Worm (Caenorhabditis elegans) whole organism, L2 larva: ENCODE results near the gene Y71H2AR.2.

ENCODE experiments used
- C34F6.9 ChIP-seq: fragments of 150-350 bp; optimal IDR thresholded peaks from 2 replicates; lab custom pipeline; 2014; ENCODE audit warnings: missing biosample characterization, missing genetic modification characterization
- F13H6.1 ChIP-seq: sonication (generic microtip); optimal IDR thresholded peaks from 2 replicates; lab custom pipeline; 2016; ENCODE audit warnings: missing genetic modification characterization, missing compliant biosample characterization
- Y55F3AM.14 ChIP-seq: fragments of 200-800 bp; sonication (Bioruptor generic); optimal IDR thresholded peaks from 2 replicates; lab custom pipeline; 2018; ENCODE audit warnings: mild to moderate bottlenecking, missing genetic modification characterization, missing compliant biosample characterization
- ZK546.5 ChIP-seq: sonication (generic microtip); optimal IDR thresholded peaks from 2 replicates; lab custom pipeline; 2017; ENCODE audit warnings: missing biosample characterization, missing genetic modification characterization
- aly-2 ChIP-seq: fragments of 150-350 bp; optimal IDR thresholded peaks from 2 replicates; lab custom pipeline; 2014; ENCODE audit warnings: missing biosample characterization, missing genetic modification characterization
- ama-1 ChIP-seq: fragments of 150-350 bp; optimal IDR thresholded peaks from 2 replicates; lab custom pipeline; 2018; ENCODE audit warnings: inconsistent platforms
- blmp-1 ChIP-seq: sonication (generic microtip); optimal IDR thresholded peaks from 2 replicates; lab custom pipeline; 2017; ENCODE audit warnings: missing genetic modification characterization, mild to moderate bottlenecking, missing compliant biosample characterization, antibody characterized with exemption, moderate library complexity; ENCODE audit not compliant: insufficient read depth
- ceh-16 ChIP-seq: fragments of 150-350 bp; optimal IDR thresholded peaks from 2 replicates; lab custom pipeline; 2014; ENCODE audit warnings: missing biosample characterization, missing genetic modification characterization
- ceh-82 ChIP-seq: fragments of 150-350 bp; optimal IDR thresholded peaks from 2 replicates; lab custom pipeline; 2014; ENCODE audit warnings: missing biosample characterization, missing genetic modification characterization
- crh-2 ChIP-seq: sonication (generic microtip); optimal IDR thresholded peaks from 2 replicates; lab custom pipeline; 2017; ENCODE audit warnings: missing biosample characterization, missing genetic modification characterization
- fos-1 ChIP-seq: fragments of 150-350 bp; optimal IDR thresholded peaks from 2 replicates; lab custom pipeline; 2014; ENCODE audit warnings: missing biosample characterization, missing genetic modification characterization
- gmeb-1 ChIP-seq: fragments of 150-350 bp; optimal IDR thresholded peaks from 2 replicates; lab custom pipeline; 2014; ENCODE audit warnings: missing biosample characterization, missing genetic modification characterization
- lin-11 ChIP-seq: fragments of 150-350 bp; sonication (generic microtip); optimal IDR thresholded peaks from 2 replicates; lab custom pipeline; 2014; ENCODE audit warnings: missing biosample characterization, missing genetic modification characterization, inconsistent platforms, mixed read lengths
- lin-39 ChIP-seq: fragments of 150-350 bp; optimal IDR thresholded peaks from 2 replicates; lab custom pipeline; 2014; ENCODE audit warnings: missing biosample characterization, missing genetic modification reagents, missing genetic modification characterization
- lsy-2 ChIP-seq, 2 experiments: fragments of 150-350 bp in 1 of 2; sonication (generic microtip) in 1 of 2; optimal IDR thresholded peaks; 2 replicates each; lab custom pipeline; 2014 to 2017; ENCODE audit warnings: missing biosample characterization in 2 of 2, missing genetic modification characterization in 2 of 2
- mbf-1 ChIP-seq: sonication (generic microtip); optimal IDR thresholded peaks from 2 replicates; lab custom pipeline; 2017; ENCODE audit warnings: missing biosample characterization, missing genetic modification characterization
- mdl-1 ChIP-seq, 2 experiments: fragments of 150-350 bp in 1 of 2; sonication (generic microtip) in 1 of 2; optimal IDR thresholded peaks; 2 replicates each; lab custom pipeline; 2017; ENCODE audit warnings: missing biosample characterization in 2 of 2, missing genetic modification characterization in 2 of 2
- nhr-10 ChIP-seq: sonication (generic microtip); optimal IDR thresholded peaks from 2 replicates; lab custom pipeline; 2017; ENCODE audit warnings: missing biosample characterization, missing genetic modification characterization
- nhr-11 ChIP-seq: fragments of 150-350 bp; optimal IDR thresholded peaks from 2 replicates; lab custom pipeline; 2014; ENCODE audit warnings: missing biosample characterization, missing genetic modification characterization
- nhr-12 ChIP-seq: fragments of 150-350 bp; optimal IDR thresholded peaks from 2 replicates; lab custom pipeline; 2014; ENCODE audit warnings: missing biosample characterization, missing genetic modification characterization
- nhr-21 ChIP-seq: fragments of 150-350 bp; optimal IDR thresholded peaks from 2 replicates; lab custom pipeline; 2014; ENCODE audit warnings: missing biosample characterization, missing genetic modification characterization
- nhr-237 ChIP-seq: fragments of 150-350 bp; optimal IDR thresholded peaks from 2 replicates; lab custom pipeline; 2014; ENCODE audit warnings: missing biosample characterization, missing genetic modification characterization
- nhr-25 ChIP-seq: fragments of 150-350 bp; sonication (generic microtip); optimal IDR thresholded peaks from 3 replicates; lab custom pipeline; 2014; ENCODE audit warnings: missing biosample characterization, missing genetic modification characterization
- nhr-77 ChIP-seq: fragments of 150-350 bp; optimal IDR thresholded peaks from 2 replicates; lab custom pipeline; 2014; ENCODE audit warnings: missing biosample characterization, missing genetic modification characterization
- peb-1 ChIP-seq: fragments of 150-350 bp; optimal IDR thresholded peaks from 2 replicates; lab custom pipeline; 2014; ENCODE audit warnings: missing biosample characterization, missing genetic modification characterization
- skn-1 ChIP-seq: sonication (generic microtip); optimal IDR thresholded peaks from 2 replicates; lab custom pipeline; 2017; ENCODE audit warnings: missing biosample characterization, missing genetic modification characterization
- sma-3 ChIP-seq: sonication (generic microtip); optimal IDR thresholded peaks from 2 replicates; lab custom pipeline; 2016; ENCODE audit warnings: missing genetic modification reagents, missing genetic modification characterization, missing compliant biosample characterization
- sma-9 ChIP-seq, 2 experiments: fragments of 150-350 bp in 1 of 2; sonication (generic microtip) in 1 of 2; optimal IDR thresholded peaks; 2 replicates each; lab custom pipeline; 2014 to 2016; ENCODE audit warnings: missing genetic modification characterization in 2 of 2, mild to moderate bottlenecking in 1 of 2, missing biosample characterization in 1 of 2, missing compliant biosample characterization in 1 of 2, missing genetic modification reagents in 1 of 2, moderate library complexity in 1 of 2
- unc-39 ChIP-seq: fragments of 150-350 bp; optimal IDR thresholded peaks from 2 replicates; lab custom pipeline; 2014; ENCODE audit warnings: missing biosample characterization, missing genetic modification characterization
- unc-62 ChIP-seq: fragments of 150-350 bp; optimal IDR thresholded peaks from 2 replicates; lab custom pipeline; 2014; ENCODE audit warnings: missing biosample characterization, missing genetic modification reagents, missing genetic modification characterization
- ztf-11 ChIP-seq: sonication (generic microtip); optimal IDR thresholded peaks from 2 replicates; lab custom pipeline; 2017; ENCODE audit warnings: missing biosample characterization, missing genetic modification characterization

Gene Y71H2AR.2

ce11 chrIII:2871817-2872216, 31.1 kb upstream of the Y71H2AR.2 start (continued):
- peak; percentile 52 to 71 for TF ChIP-seq mdl-1 (tag; optimal IDR thresholded peaks at IDR 0.05; lab: Kevin White, UChicago)
- no peak for TF ChIP-seq ama-1
- TF ChIP-seq nhr-12 (tag; lab: Kevin White, UChicago): no peak
- TF ChIP-seq gmeb-1: peak; percentile 61
- TF ChIP-seq nhr-77 (tag; lab: Kevin White, UChicago): no peak
- peak in 1 of 2 experiments; percentile 60 for TF ChIP-seq lsy-2 (tag; optimal IDR thresholded peaks at IDR 0.05; lab: Kevin White, UChicago)
- TF ChIP-seq sma-3: peak; percentile 92
- no peak for TF ChIP-seq peb-1 (tag; lab: Kevin White, UChicago)
- no peak for TF ChIP-seq aly-2 (tag; lab: Kevin White, UChicago)
- no peak for TF ChIP-seq nhr-11 (tag; lab: Kevin White, UChicago)
- TF ChIP-seq ztf-11 (tag; lab: Kevin White, UChicago): no peak

DNA sequence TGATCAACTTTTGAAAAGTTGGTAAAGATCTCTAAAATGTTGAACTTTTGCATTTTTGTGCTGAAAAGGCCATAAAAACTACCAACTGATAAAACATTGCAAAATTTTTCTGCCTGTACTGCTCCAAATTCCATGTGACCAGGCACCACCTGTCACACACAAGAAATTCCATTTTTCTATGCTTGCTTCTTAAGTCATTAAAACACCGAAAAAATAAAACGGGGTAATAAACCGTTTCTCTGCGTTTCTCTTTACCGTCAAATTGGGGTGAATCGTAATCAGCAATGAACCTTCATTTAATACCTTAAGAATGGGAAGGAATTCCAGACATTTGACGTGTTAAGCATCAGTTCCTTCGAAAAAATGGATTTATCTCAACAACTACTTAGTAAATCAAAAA, 29.5 kb upstream of the Y71H2AR.2 start:
- peak in 1 of 2 experiments; percentile 6 for TF ChIP-seq lsy-2 (tag; optimal IDR thresholded peaks at IDR 0.05; lab: Kevin White, UChicago)
- peak; percentile 64 for TF ChIP-seq crh-2 (tag; lab: Kevin White, UChicago)
- TF ChIP-seq fos-1: peak; percentile 77
- TF ChIP-seq F13H6.1: peak; percentile 42
- TF ChIP-seq ceh-82 (tag; lab: Kevin White, UChicago): no peak
- peak; percentile 75 for TF ChIP-seq sma-9 (GFP tag; optimal IDR thresholded peaks at IDR 0.05; lab: Kevin White, UChicago)
- no peak for TF ChIP-seq sma-9 (tag; optimal IDR thresholded peaks at IDR 0.05; lab: Kevin White, UChicago)
- no peak for TF ChIP-seq mdl-1 (tag; optimal IDR thresholded peaks at IDR 0.05; lab: Kevin White, UChicago)
- TF ChIP-seq nhr-25 (tag; lab: Kevin White, UChicago): no peak

DNA sequence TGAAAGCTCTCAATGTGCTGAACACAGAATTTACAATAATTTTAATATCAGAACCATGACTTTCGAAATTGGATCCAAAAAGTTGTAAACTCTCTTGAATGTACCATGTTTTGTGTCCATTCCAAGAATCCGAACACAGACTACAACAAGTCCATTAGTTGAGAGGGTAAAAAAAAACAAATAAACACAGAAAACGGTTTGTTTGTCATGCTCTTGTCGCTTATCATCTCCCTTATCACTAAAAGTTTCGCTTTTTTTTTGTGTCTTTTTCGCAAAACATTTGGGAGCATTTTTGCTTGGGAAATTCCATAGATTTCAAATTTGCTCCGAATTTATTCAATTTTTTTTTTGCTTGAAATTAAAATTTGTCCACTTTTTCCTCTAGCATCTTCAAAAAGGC, 28.8 kb upstream of the Y71H2AR.2 start:
- TF ChIP-seq mdl-1 (tag; optimal IDR thresholded peaks at IDR 0.05; lab: Kevin White, UChicago) (no peak), crh-2 (tag; lab: Kevin White, UChicago) (peak; percentile 13), fos-1 (peak; percentile 60), F13H6.1 (peak; percentile 24), sma-9 (GFP tag; optimal IDR thresholded peaks at IDR 0.05; lab: Kevin White, UChicago) (peak; percentile 63), sma-9 (tag; optimal IDR thresholded peaks at IDR 0.05; lab: Kevin White, UChicago) (no peak), skn-1 (tag; lab: Kevin White, UChicago) (peak; percentile 53), lin-11 (no peak)

DNA sequence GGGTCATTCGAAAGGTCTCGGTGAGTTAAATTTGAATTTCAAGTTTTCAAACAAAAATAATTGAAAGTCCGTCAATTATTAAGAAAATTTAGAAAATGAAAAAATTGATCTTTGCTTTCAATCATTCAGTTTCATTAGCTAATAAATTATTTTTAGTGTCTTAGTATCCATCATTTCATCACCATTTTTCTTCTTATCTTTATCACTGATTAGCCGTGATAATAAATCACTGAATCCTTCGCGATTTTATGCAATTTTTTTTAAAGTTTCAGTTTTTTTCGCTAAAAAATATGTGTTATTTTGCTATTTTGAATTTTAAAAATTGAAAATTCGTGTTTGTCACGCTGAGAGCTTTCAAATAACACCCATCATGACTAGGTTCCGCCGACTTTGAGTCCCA, 28.3 kb upstream of the Y71H2AR.2 start:
- no peak for TF ChIP-seq fos-1
- no peak for TF ChIP-seq nhr-25 (tag; lab: Kevin White, UChicago)
- no peak for TF ChIP-seq unc-62 (GFP tag; lab: Kevin White, UChicago)
- TF ChIP-seq mdl-1 (tag; optimal IDR thresholded peaks at IDR 0.05; lab: Kevin White, UChicago): no peak
- TF ChIP-seq ZK546.5 (tag; lab: Kevin White, UChicago): no peak
- TF ChIP-seq unc-39 (tag; lab: Kevin White, UChicago): no peak
- no peak for TF ChIP-seq sma-3
- TF ChIP-seq ceh-16 (tag; lab: Kevin White, UChicago): no peak
- no peak for TF ChIP-seq ama-1

- TF ChIP-seq lsy-2 (tag; optimal IDR thresholded peaks at IDR 0.05; lab: Kevin White, UChicago): peak in 1 of 2 experiments; percentile 24
- TF ChIP-seq sma-9 (GFP tag; optimal IDR thresholded peaks at IDR 0.05; lab: Kevin White, UChicago): peak; percentile 38
- no peak for TF ChIP-seq sma-9 (tag; optimal IDR thresholded peaks at IDR 0.05; lab: Kevin White, UChicago)
- TF ChIP-seq sma-3: peak; percentile 32
- no peak for TF ChIP-seq aly-2 (tag; lab: Kevin White, UChicago)
- TF ChIP-seq nhr-237: no peak
These were observed 27.7 kb upstream of the Y71H2AR.2 start for ce11 chrIII:2868416-2868815.

- TF ChIP-seq peb-1 (tag; lab: Kevin White, UChicago): no peak
- TF ChIP-seq Y55F3AM.14: no peak
- TF ChIP-seq lin-39 (tag; lab: Kevin White, UChicago): no peak
- no peak for TF ChIP-seq crh-2 (tag; lab: Kevin White, UChicago)
- TF ChIP-seq ceh-82 (tag; lab: Kevin White, UChicago): no peak
- TF ChIP-seq gmeb-1: no peak
- no peak for TF ChIP-seq nhr-21 (tag; lab: Kevin White, UChicago)
- TF ChIP-seq mdl-1 (tag; optimal IDR thresholded peaks at IDR 0.05; lab: Kevin White, UChicago): no peak
These were observed 25.9 kb upstream of the Y71H2AR.2 start for ce11 chrIII:2866597-2866996.

DNA sequence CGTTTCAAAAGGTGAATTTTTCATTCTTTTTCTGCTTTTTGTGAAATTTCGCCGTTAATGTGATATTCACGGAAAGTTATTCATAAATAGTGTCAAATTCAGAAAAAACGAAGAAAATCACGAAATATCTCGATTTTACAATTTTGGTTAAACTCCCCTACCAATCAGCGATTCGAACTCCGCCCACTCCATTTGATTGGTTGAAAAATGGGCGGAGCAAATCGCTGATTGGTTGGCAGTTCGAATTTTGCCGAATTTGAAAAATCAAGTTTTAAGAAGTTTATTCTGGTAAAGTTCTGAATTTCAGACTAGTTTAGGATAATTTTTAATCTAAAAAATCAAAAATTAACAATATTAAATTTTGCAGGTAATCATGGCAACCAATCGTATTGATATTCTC, 23.9 kb upstream of the Y71H2AR.2 start:
- TF ChIP-seq ceh-82 (tag; lab: Kevin White, UChicago) (no peak), F13H6.1 (no peak), nhr-10 (tag; lab: Kevin White, UChicago) (no peak), lin-39 (tag; lab: Kevin White, UChicago) (no peak), nhr-11 (tag; lab: Kevin White, UChicago) (no peak), blmp-1 (tag; lab: Kevin White, UChicago) (no peak), unc-62 (GFP tag; lab: Kevin White, UChicago) (no peak), mbf-1 (no peak), C34F6.9 (no peak), nhr-237 (no peak), sma-3 (no peak)
